Worm (Caenorhabditis elegans) whole organism, young adult: ENCODE data around the gene swd-2.2.

Source experiments
- B0019.2 ChIP-seq: fragments of 200-800 bp; sonication (Bioruptor generic); conservative IDR thresholded peaks from 2 replicates; pipeline ENCODE4 v1.3.6; 2022; ENCODE audit warnings: missing genetic modification reagents, missing genetic modification characterization, missing compliant biosample characterization
- F57A8.1 ChIP-seq: fragments of 200-800 bp; sonication (Bioruptor generic); optimal IDR thresholded peaks from 2 replicates; lab custom pipeline; 2018; ENCODE audit warnings: mild to moderate bottlenecking, missing genetic modification characterization, moderate library complexity, missing compliant biosample characterization
- ama-1 ChIP-seq, 3 experiments: fragments of 150-350 bp in 1 of 3; sonication (generic microtip) in 2 of 3; optimal IDR thresholded peaks; 2 replicates each; lab custom pipeline; 2014 to 2018; ENCODE audit warnings: missing biosample characterization in 2 of 3, missing genetic modification characterization in 2 of 3, missing genetic modification reagents in 2 of 3
- attf-5 ChIP-seq: fragments of 200-800 bp; sonication (Bioruptor generic); optimal IDR thresholded peaks from 2 replicates; lab custom pipeline; 2018; ENCODE audit warnings: mild to moderate bottlenecking, missing genetic modification characterization, missing compliant biosample characterization
- die-1 ChIP-seq: sonication (generic microtip); optimal IDR thresholded peaks from 2 replicates; lab custom pipeline; 2016; ENCODE audit warnings: missing genotype, mild to moderate bottlenecking, missing genetic modification characterization, missing compliant biosample characterization
- dpl-1 ChIP-seq: fragments of 150-350 bp; optimal IDR thresholded peaks from 2 replicates; lab custom pipeline; 2014; ENCODE audit warnings: missing biosample characterization, missing genetic modification reagents, missing genetic modification characterization
- hlh-26 ChIP-seq: fragments of 200-800 bp; sonication (Bioruptor generic); conservative IDR thresholded peaks from 2 replicates; pipeline ENCODE4 v1.3.6; 2022; ENCODE audit warnings: missing genetic modification reagents, missing genetic modification characterization, missing compliant biosample characterization
- lsl-1 ChIP-seq: fragments of 200-800 bp; sonication (Bioruptor generic); optimal IDR thresholded peaks from 2 replicates; lab custom pipeline; 2018; ENCODE audit warnings: mild to moderate bottlenecking, missing genetic modification characterization, moderate library complexity, missing compliant biosample characterization
- madf-8 ChIP-seq: fragments of 200-800 bp; sonication (Bioruptor generic); conservative IDR thresholded peaks from 2 replicates; pipeline ENCODE4 v1.3.6; 2022; ENCODE audit warnings: missing genetic modification reagents, missing genetic modification characterization, missing compliant biosample characterization
- nfyb-1 ChIP-seq: fragments of 200-800 bp; sonication (Bioruptor generic); IDR thresholded peaks from 2 replicates; pipeline ENCODE4 v1.3.6; 2022; ENCODE audit warnings: missing genetic modification reagents, missing genetic modification characterization, missing compliant biosample characterization
- pha-4 ChIP-seq: fragments of 150-350 bp; sonication (generic microtip); optimal IDR thresholded peaks from 2 replicates; lab custom pipeline; 2014; ENCODE audit warnings: missing biosample characterization, missing genetic modification reagents, missing genetic modification characterization
- sea-2 ChIP-seq: fragments of 200-800 bp; sonication (Bioruptor generic); IDR thresholded peaks from 2 replicates; pipeline ENCODE4 v1.3.6; 2022; ENCODE audit warnings: missing genetic modification characterization, missing compliant biosample characterization
- snpc-4 ChIP-seq, 5 experiments: fragments of 150-350 bp in 1 of 5; sonication (generic microtip) in 4 of 5; optimal IDR thresholded peaks; 2 replicates each; lab custom pipeline; 2014 to 2018; ENCODE audit warnings: missing genetic modification characterization in 5 of 5, missing biosample characterization in 3 of 5, antibody characterized with exemption in 2 of 5, mild to moderate bottlenecking in 2 of 5, missing compliant biosample characterization in 2 of 5, missing genotype in 2 of 5, moderate library complexity in 2 of 5, missing genetic modification reagents in 1 of 5
- somi-1 ChIP-seq: fragments of 200-800 bp; sonication (Bioruptor generic); optimal IDR thresholded peaks from 2 replicates; lab custom pipeline; 2018; ENCODE audit warnings: mild to moderate bottlenecking, missing genetic modification characterization, missing compliant biosample characterization

- TF ChIP-seq ama-1 (optimal IDR thresholded peaks at IDR 0.05; lab: Kevin White, UChicago) (no peak), ama-1 (GFP tag; optimal IDR thresholded peaks at IDR 0.05; lab: Kevin White, UChicago) (no peak), hlh-26 (no peak), pha-4 (tag; lab: Kevin White, UChicago) (no peak), nfyb-1 (GFP tag; lab: Robert Waterston, UW) (no peak), lsl-1 (peak; percentile 93), dpl-1 (GFP tag; lab: Kevin White, UChicago) (no peak), madf-8 (peak; percentile 58), sea-2 (GFP tag; lab: Robert Waterston, UW) (no peak), die-1 (tag; lab: Kevin White, UChicago) (no peak), snpc-4 (GFP tag; optimal IDR thresholded peaks at IDR 0.05; lab: Kevin White, UChicago) (no peak), snpc-4 (tag; optimal IDR thresholded peaks at IDR 0.05; lab: Kevin White, UChicago) (peak in 2 of 4 experiments; percentile 24 to 25), somi-1 (GFP tag; lab: Kevin White, UChicago) (no peak), attf-5 (GFP tag; lab: Kevin White, UChicago) (no peak), B0019.2 (GFP tag; lab: Robert Waterston, UW) (no peak), F57A8.1 (no peak)
Observed at ce11 chrIV:7764319-7764718, 9.9 kb upstream of the swd-2.2 start.
